Fruit fly (Drosophila melanogaster): ENCODE data around the gene CG7255.

The CG7255 gene

dm6 chr3L:15305036-15305613, 1.1 kb downstream of the CG7255 start (continued):
- TF ChIP-seq chn (GFP tag; optimal IDR thresholded peaks at IDR 0.05) (no peak), CG11696 (GFP tag; IDR thresholded peaks at IDR 0.05) (0 out of 2 replicates have a peak, but pooled peaks have one; percentile 27), mld (GFP tag; IDR thresholded peaks at IDR 0.05; ENCODE audit: partially characterized antibody) (no peak), CG18476 (GFP tag; optimal IDR thresholded peaks at IDR 0.05) (no peak), CG4730 (GFP tag; IDR thresholded peaks at IDR 0.05) (no peak), unc-4 (GFP tag; IDR thresholded peaks at IDR 0.05; ENCODE audit: partially characterized antibody) (no peak), gfzf (GFP tag; optimal IDR thresholded peaks at IDR 0.05) (no peak), CG7556 (GFP tag; optimal IDR thresholded peaks at IDR 0.05) (peak; percentile 23), caup (GFP tag; optimal IDR thresholded peaks at IDR 0.05; ENCODE audit: severe bottlenecking) (no peak), fd102C (GFP tag; optimal IDR thresholded peaks at IDR 0.05) (no peak), gcm2 (GFP tag; optimal IDR thresholded peaks at IDR 0.05) (no peak), ATbp (GFP tag; optimal IDR thresholded peaks at IDR 0.05) (no peak), CG14860 (GFP tag; IDR thresholded peaks at IDR 0.05; ENCODE audit: partially characterized antibody) (no peak), stwl (tag; optimal IDR thresholded peaks at IDR 0.05) (no peak), HLH4C (GFP tag; IDR thresholded peaks at IDR 0.05; ENCODE audit: partially characterized antibody) (no peak), CG11456 (GFP tag; IDR thresholded peaks at IDR 0.05) (0 out of 3 replicates have a peak, but pooled peaks have one; percentile 12), kah (GFP tag; optimal IDR thresholded peaks at IDR 0.05) (no peak), zf30C (GFP tag; optimal IDR thresholded peaks at IDR 0.05) (no peak), Side (GFP tag; optimal IDR thresholded peaks at IDR 0.05) (no peak), sd (tag; optimal IDR thresholded peaks at IDR 0.05) (peak; percentile 12), HmgD (GFP tag; optimal IDR thresholded peaks at IDR 0.05) (no peak), CG11723 (GFP tag; optimal IDR thresholded peaks at IDR 0.05) (no peak), CG12391 (tag; optimal IDR thresholded peaks at IDR 0.05) (peak; percentile 12), CG14050 (GFP tag; IDR thresholded peaks at IDR 0.05) (no peak), Camta (GFP tag; optimal IDR thresholded peaks at IDR 0.05) (no peak), ewg (GFP tag; optimal IDR thresholded peaks at IDR 0.05) (no peak), CG8359 (GFP tag; optimal IDR thresholded peaks at IDR 0.05; ENCODE audit: borderline replicate concordance) (no peak), lilli (GFP tag; optimal IDR thresholded peaks at IDR 0.05) (no peak), CG11085 (GFP tag; IDR thresholded peaks at IDR 0.05) (no peak), Mes4 (GFP tag; optimal IDR thresholded peaks at IDR 0.05) (no peak), CG13894 (tag; optimal IDR thresholded peaks at IDR 0.05) (no peak), unpg (GFP tag; optimal IDR thresholded peaks at IDR 0.05) (no peak), CG11695 (GFP tag; IDR thresholded peaks at IDR 0.05) (no peak), CG11504 (tag; optimal IDR thresholded peaks at IDR 0.05) (peak; percentile 31), CG30431 (GFP tag; optimal IDR thresholded peaks at IDR 0.05) (no peak), CG7839 (tag; optimal IDR thresholded peaks at IDR 0.05) (peak; percentile 9), bab2 (GFP tag; optimal IDR thresholded peaks at IDR 0.05) (no peak), gcm (GFP tag; optimal IDR thresholded peaks at IDR 0.05) (no peak)

- TF ChIP-seq CG8944 (GFP tag; optimal IDR thresholded peaks at IDR 0.05) (no peak), CG6765 (GFP tag; optimal IDR thresholded peaks at IDR 0.05) (no peak), CrebB (tag; optimal IDR thresholded peaks at IDR 0.05) (no peak), psq (GFP tag; optimal IDR thresholded peaks at IDR 0.05) (no peak)
These were observed 2.4 kb downstream of the CG7255 start for dm6 chr3L:15306447-15306846.

Measured in whole organism, embryonic.